Fruit fly (Drosophila melanogaster): ENCODE measurements around the gene CG7296.

Gene CG7296

DNA sequence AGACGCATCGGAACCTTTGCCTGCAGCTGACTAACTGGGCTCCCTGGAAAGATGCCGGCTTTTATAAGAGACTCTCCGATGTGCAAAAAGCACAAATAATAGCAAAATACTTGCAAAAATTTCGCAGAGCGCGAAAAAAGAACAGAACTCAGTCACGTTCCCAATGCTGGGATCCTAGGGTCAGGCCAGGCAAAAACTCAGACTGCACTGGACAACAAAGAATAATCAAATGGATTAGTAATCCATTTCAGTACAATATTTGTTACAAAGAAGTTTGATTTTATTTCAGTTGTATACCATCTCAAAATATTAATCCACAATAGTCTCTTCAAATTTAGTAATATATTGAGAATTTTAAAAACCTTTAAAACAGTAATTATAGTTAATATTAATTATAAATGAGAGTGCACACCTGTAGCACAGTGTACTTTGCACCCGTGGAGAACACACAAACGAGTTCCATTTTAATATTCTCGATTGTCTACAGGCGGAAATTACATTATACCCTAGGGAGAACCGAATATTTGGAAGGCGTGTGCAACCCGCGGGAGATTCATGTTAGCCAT lies 7.3 kb upstream of the CG7296 start, which contains the start of gene CG17108:
Gene CG17108 (minus strand): TSS at position 51 of the 566 bp plus-strand sequence.
- TF ChIP-seq CG17801 (GFP tag; optimal IDR thresholded peaks at IDR 0.05; ENCODE audit: partially characterized antibody): no peak

DNA sequence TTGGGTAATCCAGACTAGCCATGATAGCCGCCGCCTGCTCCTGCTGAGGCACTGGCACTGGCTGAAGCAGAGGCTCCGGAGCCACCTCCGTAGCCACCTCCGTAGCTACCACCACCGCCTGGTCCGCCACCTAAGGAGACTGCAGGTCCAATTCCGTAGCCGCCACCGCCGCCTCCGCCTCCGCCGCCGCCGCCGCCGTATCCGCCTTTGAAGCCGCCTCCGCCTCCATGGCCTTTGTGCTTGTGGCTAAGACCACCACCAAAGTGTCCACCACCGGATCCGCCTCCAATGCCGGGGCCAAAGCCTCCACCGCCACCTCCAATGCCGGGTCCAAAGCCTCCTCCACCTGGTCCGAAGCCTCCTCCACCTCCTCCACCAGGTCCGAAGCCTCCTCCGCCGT lies 6.2 kb upstream of the CG7296 start:
- no peak for TF ChIP-seq CG17801 (GFP tag; optimal IDR thresholded peaks at IDR 0.05; ENCODE audit: partially characterized antibody)

DNA sequence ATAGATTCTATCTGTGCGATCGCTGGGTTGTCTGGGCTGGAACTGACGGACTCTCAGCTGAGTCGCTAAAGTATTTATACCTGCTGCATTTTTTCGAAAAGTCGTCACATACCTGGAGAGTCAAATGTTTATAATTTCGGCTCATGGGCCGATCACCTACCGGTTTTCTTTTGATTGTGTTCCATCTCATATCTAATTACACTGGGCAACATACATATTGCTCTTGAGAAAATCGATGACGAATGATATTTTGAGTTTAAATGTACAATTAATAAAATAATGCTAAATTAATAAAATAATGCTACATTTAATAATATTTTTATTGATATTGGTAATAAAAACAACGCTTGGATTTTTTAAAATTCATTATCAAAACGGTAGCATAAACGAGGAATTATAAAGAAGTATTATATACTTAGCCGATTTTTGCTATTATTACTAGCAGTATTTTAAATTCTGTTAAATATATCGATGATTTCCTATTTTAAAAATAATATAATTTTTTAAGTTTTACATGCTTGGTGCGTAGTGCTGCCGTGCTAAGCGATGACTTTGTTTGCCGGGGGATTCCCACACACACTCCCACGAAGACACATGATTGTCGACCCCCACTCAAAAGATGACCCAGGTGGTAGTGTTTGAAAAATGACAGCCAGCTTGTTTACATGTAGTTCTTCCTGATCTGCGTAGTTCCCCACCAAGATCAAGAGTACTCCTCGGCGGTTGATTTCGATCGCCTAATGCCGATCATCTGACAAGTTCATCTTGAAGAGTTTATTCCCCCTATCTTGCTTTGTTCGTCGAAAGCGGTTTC lies 2.6 kb upstream of the CG7296 start, which contains the start of gene CG7294:
Gene CG7294 (minus strand): TSS at position 51 of the 814 bp plus-strand sequence.
- no peak for TF ChIP-seq CG17801 (GFP tag; optimal IDR thresholded peaks at IDR 0.05; ENCODE audit: partially characterized antibody)

DNA sequence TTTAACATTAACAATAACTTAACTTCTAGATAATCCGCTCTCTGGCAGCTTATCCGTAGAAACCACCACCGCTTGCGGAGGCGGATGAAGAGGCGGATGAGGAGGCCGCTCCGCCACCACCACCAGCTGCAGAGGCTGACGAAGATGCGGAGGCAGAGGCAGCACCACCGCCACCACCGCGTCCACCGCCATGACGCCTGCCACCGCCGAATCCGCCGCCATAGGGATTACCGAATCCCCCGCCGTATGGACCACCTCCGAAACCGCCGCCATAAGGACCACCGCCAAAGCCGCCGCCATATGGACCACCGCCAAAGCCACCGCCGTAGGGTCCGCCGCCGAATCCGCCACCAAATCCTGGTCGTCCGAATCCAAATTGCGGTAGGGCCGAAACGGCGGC lies 1.9 kb upstream of the CG7296 start:
- no peak for TF ChIP-seq CG17801 (GFP tag; optimal IDR thresholded peaks at IDR 0.05; ENCODE audit: partially characterized antibody)

DNA sequence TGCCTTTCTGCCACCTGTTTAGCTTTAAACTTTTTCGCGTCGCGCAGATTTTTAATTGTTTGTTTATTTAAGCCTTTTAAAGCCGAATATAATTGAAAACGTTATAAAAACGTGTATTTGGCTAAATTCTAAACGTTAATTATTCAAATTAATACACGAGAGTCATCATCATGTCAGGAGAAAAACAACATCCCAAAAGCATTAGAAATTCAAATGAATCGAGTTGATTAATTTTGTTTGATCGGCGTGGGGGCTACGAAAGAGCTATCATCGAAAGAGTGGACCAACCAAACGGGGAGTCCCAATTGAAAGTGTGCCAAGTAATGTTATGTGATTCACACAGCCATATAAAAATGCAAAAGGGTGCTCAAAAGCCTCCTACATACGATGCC lies 924 bp upstream of the CG7296 start:
- TF ChIP-seq CG17801 (GFP tag; optimal IDR thresholded peaks at IDR 0.05; ENCODE audit: partially characterized antibody): no peak

DNA sequence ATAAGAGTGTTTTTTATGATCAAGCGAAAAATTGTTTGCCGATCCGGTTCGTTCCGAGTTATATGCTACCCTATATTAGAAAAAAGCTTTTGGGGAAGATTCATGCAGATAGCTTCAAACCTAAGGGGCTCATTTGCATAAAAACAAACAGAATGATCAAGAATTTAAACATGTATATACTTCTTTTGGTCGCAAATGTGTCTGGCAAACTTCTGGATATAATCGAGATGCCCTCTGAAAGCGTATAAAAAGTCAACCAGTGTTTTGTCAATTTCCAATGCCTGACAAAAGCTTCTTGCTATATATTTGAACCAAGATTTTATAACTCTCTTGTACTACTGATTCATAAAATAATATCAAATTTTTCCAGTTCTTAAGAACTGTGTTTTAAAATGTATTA lies 1.2 kb downstream of the CG7296 start:
- no peak for TF ChIP-seq CG17801 (GFP tag; optimal IDR thresholded peaks at IDR 0.05; ENCODE audit: partially characterized antibody)

DNA sequence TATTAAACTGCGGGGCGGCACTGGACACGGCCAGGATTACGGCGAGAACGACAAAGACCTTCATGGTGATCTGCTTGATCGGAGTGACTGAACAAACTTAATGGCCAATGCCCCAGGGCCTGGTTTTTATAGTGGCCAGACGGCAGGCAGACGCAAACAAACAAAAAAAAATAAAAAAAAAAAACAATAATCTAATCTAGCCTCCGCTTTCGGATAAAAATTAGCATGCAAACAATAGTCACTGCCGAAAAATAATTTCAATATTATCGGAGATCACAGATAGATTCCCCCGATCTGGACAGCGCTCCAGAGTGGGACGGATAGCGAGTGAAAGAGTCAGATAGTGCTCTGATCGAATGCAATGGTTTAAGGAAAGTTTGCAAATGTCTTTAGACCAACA lies 2.6 kb downstream of the CG7296 start, which contains the start of gene CG7299:
Gene CG7299 (minus strand): TSS at position 101 of the 400 bp plus-strand sequence.
- no peak for TF ChIP-seq CG17801 (GFP tag; optimal IDR thresholded peaks at IDR 0.05; ENCODE audit: partially characterized antibody)

DNA sequence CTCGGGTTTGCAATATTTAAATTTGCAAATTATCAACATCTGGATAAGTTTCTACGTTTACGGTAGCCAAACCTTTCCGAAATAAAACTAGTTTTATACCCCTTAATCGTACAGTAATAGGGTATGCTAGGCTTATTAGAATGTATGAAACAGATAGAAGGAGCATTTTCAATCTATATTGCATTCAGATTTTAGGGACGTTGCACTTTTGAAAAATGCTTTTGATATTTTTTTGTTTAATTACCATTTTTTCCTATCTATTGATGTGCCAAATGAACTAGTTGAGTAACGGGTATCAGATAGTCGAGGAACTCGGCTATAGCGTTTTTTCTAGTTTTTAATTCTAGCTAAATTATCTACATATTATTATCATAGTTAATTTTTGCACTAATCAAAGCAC lies 4.0 kb downstream of the CG7296 start:
- no peak for TF ChIP-seq CG17801 (GFP tag; optimal IDR thresholded peaks at IDR 0.05; ENCODE audit: partially characterized antibody)

DNA sequence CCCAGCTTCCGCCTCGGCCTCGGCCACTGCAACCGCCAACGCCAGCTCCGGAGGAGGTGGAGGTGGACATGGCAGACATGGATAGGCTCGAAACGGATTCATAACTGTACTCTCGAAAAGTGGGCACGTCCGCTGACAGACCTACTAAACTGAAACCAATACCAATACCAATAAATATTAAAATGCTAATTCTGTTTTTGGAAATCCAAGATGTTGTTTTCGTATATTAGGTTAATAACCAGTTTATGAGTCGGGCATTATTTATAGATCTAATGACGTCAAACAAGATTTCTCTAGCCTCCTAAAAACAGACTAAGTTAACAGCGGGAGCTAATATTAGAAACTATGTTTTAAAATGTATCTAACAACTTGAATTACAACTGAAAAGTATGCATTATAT lies 4.7 kb downstream of the CG7296 start:
- TF ChIP-seq CG17801 (GFP tag; optimal IDR thresholded peaks at IDR 0.05; ENCODE audit: partially characterized antibody): no peak

DNA sequence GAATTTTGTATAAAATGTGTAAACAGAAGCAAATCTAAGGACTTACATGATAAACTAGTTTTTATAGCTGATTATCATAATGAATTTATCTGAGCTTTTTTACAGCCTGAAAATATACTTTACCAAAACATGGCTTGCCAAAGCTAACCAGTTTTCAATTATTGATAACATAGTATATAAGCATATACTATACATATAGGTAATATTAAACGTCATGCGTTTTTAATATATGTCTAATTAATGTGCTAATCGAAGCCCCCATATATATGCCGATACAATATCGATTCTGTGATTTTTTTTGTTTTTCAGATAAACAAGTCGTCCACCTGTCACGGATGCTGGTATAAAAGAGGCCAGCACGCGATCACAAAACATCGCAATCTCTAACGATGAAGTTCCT lies 5.3 kb downstream of the CG7296 start, which contains the start of gene CG17107:
Gene CG17107 (plus strand): TSS at position 301 of the 400 bp plus-strand sequence.
- TF ChIP-seq CG17801 (GFP tag; optimal IDR thresholded peaks at IDR 0.05; ENCODE audit: partially characterized antibody): no peak

DNA sequence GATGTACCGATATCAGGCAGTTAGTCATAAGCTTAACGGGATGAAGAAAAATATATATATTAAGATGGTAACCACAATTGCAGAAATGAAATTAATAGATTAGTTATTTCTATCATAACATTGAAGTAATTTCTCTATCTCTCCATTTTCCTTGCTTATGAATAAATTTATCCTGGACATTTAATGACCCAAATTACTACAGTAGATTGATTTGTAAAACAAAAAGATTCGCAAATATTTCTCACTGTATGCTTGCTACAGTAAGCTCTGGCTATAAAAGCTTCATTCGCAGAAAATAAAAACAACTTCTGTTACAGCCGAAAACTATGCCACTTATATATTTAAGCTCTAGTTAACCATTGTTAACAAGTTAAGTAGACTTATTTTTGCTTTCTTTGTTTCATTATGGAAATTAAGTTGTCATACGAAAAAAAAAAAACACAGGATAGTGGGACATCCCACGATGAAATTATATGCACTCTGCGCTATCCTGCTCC lies 6.2 kb downstream of the CG7296 start, which contains the start of gene CG17105:
Gene CG17105 (plus strand): TSS at position 447 of the 497 bp plus-strand sequence.
- no peak for TF ChIP-seq CG17801 (GFP tag; optimal IDR thresholded peaks at IDR 0.05; ENCODE audit: partially characterized antibody)

DNA sequence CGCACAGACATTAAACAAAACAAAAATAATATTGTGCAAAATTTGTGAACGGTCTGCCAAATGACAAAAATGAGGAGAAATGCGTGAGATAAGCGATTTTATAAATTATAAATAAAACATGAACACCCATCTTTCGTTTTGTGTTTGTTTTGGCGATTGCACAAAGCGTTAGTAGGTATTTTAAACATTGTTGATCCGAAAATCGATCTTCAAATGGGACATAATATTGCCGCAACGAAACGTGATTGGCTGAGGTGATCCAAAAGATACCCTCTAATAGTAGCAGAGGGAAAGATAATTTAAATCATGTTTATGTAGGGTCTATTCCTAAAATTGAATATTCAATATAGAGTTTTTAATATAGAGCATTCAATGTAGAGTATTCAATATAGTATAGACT lies 7.3 kb downstream of the CG7296 start:
- no peak for TF ChIP-seq CG17801 (GFP tag; optimal IDR thresholded peaks at IDR 0.05; ENCODE audit: partially characterized antibody)

DNA sequence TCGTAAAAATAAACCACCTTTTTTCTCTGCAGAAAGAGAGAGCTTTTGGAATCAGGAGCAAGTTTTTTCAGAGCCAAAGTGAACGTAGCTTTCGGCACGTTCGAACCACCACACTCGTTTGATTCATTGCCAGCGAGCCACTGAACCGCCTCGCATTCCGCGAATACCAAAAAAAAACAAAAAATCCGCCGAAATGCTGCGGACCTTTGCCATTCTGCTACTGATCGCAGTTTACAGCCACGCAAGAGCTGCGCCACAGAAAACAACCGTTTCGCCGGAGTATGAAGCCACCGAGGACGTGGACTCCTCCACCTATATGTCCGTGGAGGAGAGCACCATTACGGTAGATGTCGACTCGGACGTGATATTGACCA lies 9.2 kb downstream of the CG7296 start:
- no peak for TF ChIP-seq CG17801 (GFP tag; optimal IDR thresholded peaks at IDR 0.05; ENCODE audit: partially characterized antibody)

DNA sequence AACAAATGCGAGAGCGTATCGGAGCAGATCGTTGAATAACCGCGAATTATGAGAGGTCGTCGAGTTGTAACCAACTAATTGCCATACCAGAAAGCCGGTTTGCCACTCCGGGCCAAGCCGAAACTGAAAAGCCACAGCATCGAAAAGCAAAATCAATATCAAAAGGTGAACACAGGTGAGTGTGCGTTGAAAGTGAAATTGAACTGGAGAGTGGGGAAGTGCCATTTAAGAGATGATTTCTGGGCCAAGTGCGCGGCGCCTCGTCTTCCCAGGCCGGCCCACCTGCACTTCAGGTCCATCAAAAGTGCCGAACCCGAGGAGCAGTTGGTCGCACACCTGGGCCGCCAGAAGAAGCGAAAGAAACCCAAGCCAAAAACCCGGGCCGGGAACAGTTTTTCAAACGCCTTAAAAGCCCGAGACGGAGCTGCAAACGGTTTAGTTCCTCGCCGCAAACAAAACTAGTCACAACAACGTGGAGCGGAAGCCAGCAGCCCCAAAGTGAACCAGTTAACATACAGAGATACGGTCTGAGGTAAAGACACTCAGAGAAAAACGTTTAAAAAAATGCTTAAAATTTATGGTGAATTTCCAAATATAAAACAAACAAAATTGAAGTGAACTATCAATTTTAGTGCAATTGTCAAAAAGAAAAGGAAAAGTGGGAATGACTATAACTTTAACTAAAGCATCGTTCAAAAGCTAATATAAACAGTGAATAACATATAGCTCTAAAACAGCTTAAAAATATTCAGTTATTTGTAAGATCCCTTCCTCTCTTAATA lies 9.7 kb downstream of the CG7296 start, which contains the start of gene CG17104:
Gene CG17104 (plus strand): TSS at position 266 of the 782 bp plus-strand sequence.
- no peak for TF ChIP-seq CG17801 (GFP tag; optimal IDR thresholded peaks at IDR 0.05; ENCODE audit: partially characterized antibody)

DNA sequence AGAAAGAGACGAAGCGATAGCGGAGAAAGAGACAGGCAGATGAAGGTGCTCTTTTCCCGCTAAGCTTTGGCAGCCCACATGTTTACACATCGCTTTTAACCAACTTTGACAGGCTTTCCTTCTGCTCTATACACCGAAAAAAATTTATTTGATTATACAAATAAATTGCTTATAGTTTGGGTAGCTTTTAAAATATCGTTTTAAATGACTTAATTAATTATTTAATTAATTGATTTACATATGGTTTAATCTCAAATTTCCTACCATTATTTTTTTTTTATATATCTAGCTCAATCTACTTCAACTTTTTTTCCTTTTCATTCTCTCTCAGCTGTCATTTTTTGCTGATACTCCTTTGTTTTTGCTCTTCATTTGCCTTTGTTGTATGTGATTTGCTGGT lies 13.9 kb downstream of the CG7296 start:
- TF ChIP-seq CG17801 (GFP tag; optimal IDR thresholded peaks at IDR 0.05; ENCODE audit: partially characterized antibody): no peak
